Fruit fly (Drosophila melanogaster) S2 (cell line): ENCODE measurements around the gene CG9673.

Experiments used
- CG8478 ChIP-seq: fragments of >200 bp; optimal IDR thresholded peaks from 2 replicates; lab custom pipeline; 2018
- CTCF ChIP-seq, 2 experiments: fragments of >200 bp; optimal IDR thresholded peaks; 2 replicates each; lab custom pipeline; 2018

- TF ChIP-seq CTCF (optimal IDR thresholded peaks at IDR 0.05; lab: Kevin White, UChicago) (no peak), CG8478 (no peak)
Measured at dm6 chrX:16740606-16741005, 36.9 kb upstream of the CG9673 start, which contains the start of gene CG32568.
